Fruit fly (Drosophila melanogaster): ENCODE data around the gene CG18599.

The CG18599 gene

DNA sequence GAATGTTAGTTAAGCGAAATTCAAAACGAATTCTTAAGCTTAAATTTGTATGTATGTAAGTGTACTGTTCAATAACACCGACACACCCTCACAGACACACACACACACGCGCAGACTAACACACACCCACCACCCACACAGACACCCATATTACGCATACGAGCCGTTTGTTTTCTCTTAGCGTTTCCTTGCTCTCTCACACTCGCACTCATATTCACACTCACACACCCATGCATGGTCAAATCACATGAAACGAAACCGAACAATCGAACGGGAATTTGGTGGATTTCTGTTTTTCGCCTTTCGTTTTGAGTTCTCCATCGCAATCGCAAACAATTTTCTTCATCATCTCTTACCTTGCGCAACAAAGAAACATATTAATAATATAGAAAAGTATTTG lies 18.3 kb upstream of the CG18599 start (continued):
- TF ChIP-seq ci (GFP tag; IDR thresholded peaks at IDR 0.05) = peak; percentile 40; the same call in 1 of the 3 replicates
- peak; percentile 77 for TF ChIP-seq Med (GFP tag)
- TF ChIP-seq CG1024 (GFP tag; IDR thresholded peaks at IDR 0.05) = no peak
- TF ChIP-seq sug (tag; optimal IDR thresholded peaks at IDR 0.05) = peak; percentile 13
- TF ChIP-seq CG3163 (GFP tag; optimal IDR thresholded peaks at IDR 0.05) = peak; percentile 58
- no peak for TF ChIP-seq Stat92E (GFP tag; optimal IDR thresholded peaks at IDR 0.05)
- TF ChIP-seq CG7745 (tag; optimal IDR thresholded peaks at IDR 0.05) = no peak
- TF ChIP-seq CG1233 (GFP tag; optimal IDR thresholded peaks at IDR 0.05) = no peak
- TF ChIP-seq pho (GFP tag; optimal IDR thresholded peaks at IDR 0.05) = no peak
- TF ChIP-seq so (GFP tag; IDR thresholded peaks at IDR 0.05) = no peak
- TF ChIP-seq CG4707 (GFP tag; optimal IDR thresholded peaks at IDR 0.05) = no peak
- no peak for TF ChIP-seq CG12942 (GFP tag; optimal IDR thresholded peaks at IDR 0.05)
- no peak for TF ChIP-seq pan (optimal IDR thresholded peaks at IDR 0.05)
- no peak for TF ChIP-seq pan (GFP tag; optimal IDR thresholded peaks at IDR 0.05 in 1 of 2, IDR thresholded peaks at IDR 0.05 in 1 of 2)
- TF ChIP-seq CG17802 (tag; optimal IDR thresholded peaks at IDR 0.05) = no peak
- TF ChIP-seq Blimp-1 (GFP tag; optimal IDR thresholded peaks at IDR 0.05) = no peak
- peak; percentile 53 for TF ChIP-seq Deaf1 (tag; optimal IDR thresholded peaks at IDR 0.05)
- TF ChIP-seq Mad (GFP tag; optimal IDR thresholded peaks at IDR 0.05) = no peak
- no peak for TF ChIP-seq CG3847 (GFP tag; IDR thresholded peaks at IDR 0.05)
- TF ChIP-seq sob (GFP tag; IDR thresholded peaks at IDR 0.05) = 0 out of 2 replicates have a peak, but pooled peaks have one; percentile 30
- peak; percentile 23; the same call in 1 of the 2 replicates for TF ChIP-seq CG7372 (GFP tag; IDR thresholded peaks at IDR 0.05)
- TF ChIP-seq NfI (GFP tag; optimal IDR thresholded peaks at IDR 0.05) = no peak
- TF ChIP-seq abd-A (tag; optimal IDR thresholded peaks at IDR 0.05) = no peak
- no peak for TF ChIP-seq lov (optimal IDR thresholded peaks at IDR 0.05)
- no peak for TF ChIP-seq lov (GFP tag; IDR thresholded peaks at IDR 0.05)
- TF ChIP-seq knrl (GFP tag; IDR thresholded peaks at IDR 0.05; ENCODE audit: partially characterized antibody) = no peak
- no peak for TF ChIP-seq CG8924 (tag; optimal IDR thresholded peaks at IDR 0.05)
- TF ChIP-seq Sin3A (optimal IDR thresholded peaks at IDR 0.05) = no peak
- 0 out of 2 replicates have a peak, but pooled peaks have one; percentile 11 for TF ChIP-seq Scr (GFP tag; IDR thresholded peaks at IDR 0.05; ENCODE audit: partially characterized antibody)
- no peak for TF ChIP-seq yki (optimal IDR thresholded peaks at IDR 0.05)
- TF ChIP-seq tna (GFP tag; IDR thresholded peaks at IDR 0.05; ENCODE audit: partially characterized antibody) = no peak
- no peak for TF ChIP-seq CG15696 (tag; optimal IDR thresholded peaks at IDR 0.05)
- peak; percentile 30 to 73 for TF ChIP-seq Trl (optimal IDR thresholded peaks at IDR 0.05)
- no peak for TF ChIP-seq Trl (GFP tag; optimal IDR thresholded peaks at IDR 0.05)
- TF ChIP-seq disco-r (GFP tag; optimal IDR thresholded peaks at IDR 0.05) = no peak
- TF ChIP-seq lbe (GFP tag; optimal IDR thresholded peaks at IDR 0.05) = no peak
- no peak for TF ChIP-seq CG10209 (GFP tag; optimal IDR thresholded peaks at IDR 0.05)
- no peak for TF ChIP-seq Side (GFP tag; optimal IDR thresholded peaks at IDR 0.05)
- no peak for TF ChIP-seq BtbVII (GFP tag; optimal IDR thresholded peaks at IDR 0.05)
- TF ChIP-seq CG32772 (GFP tag; IDR thresholded peaks at IDR 0.05) = no peak
- no peak for TF ChIP-seq CG12104 (GFP tag; optimal IDR thresholded peaks at IDR 0.05)
- TF ChIP-seq Hsf (GFP tag; optimal IDR thresholded peaks at IDR 0.05) = no peak
- TF ChIP-seq sd (tag; optimal IDR thresholded peaks at IDR 0.05) = peak; percentile 26
- TF ChIP-seq CG2712 (tag; optimal IDR thresholded peaks at IDR 0.05) = no peak
- TF ChIP-seq Pdp1 (GFP tag; optimal IDR thresholded peaks at IDR 0.05) = peak in 1 of 2 experiments; percentile 44
- no peak for TF ChIP-seq az2 (GFP tag; optimal IDR thresholded peaks at IDR 0.05)
- TF ChIP-seq al (GFP tag; IDR thresholded peaks at IDR 0.05) = no peak
- no peak for TF ChIP-seq CG13123 (GFP tag; optimal IDR thresholded peaks at IDR 0.05)
- no peak for TF ChIP-seq CG2116 (GFP tag; optimal IDR thresholded peaks at IDR 0.05)
- TF ChIP-seq Dref (GFP tag; IDR thresholded peaks at IDR 0.05) = no peak
- no peak for TF ChIP-seq CkIIα-i1 (GFP tag; IDR thresholded peaks at IDR 0.05)
- no peak for TF ChIP-seq CG17568 (GFP tag; optimal IDR thresholded peaks at IDR 0.05)

Data from whole organism, embryonic.